Worm (Caenorhabditis elegans): ENCODE data around the gene syx-3.

syx-3 gene

ce11 chrX:5387629-5388028 is 38.7 kb downstream of the syx-3 start:
- TF ChIP-seq sptf-1 (tag; optimal IDR thresholded peaks at IDR 0.05) (no peak), unc-98 (GFP tag; IDR thresholded peaks at IDR 0.05) (no peak), sox-4 (tag; optimal IDR thresholded peaks at IDR 0.05) (peak; percentile 38), ceh-88 (GFP tag; IDR thresholded peaks at IDR 0.05) (no peak), mep-1 (tag; optimal IDR thresholded peaks at IDR 0.05) (peak; percentile 1), nhr-11 (tag; optimal IDR thresholded peaks at IDR 0.05) (peak; percentile 30), nhr-47 (tag; optimal IDR thresholded peaks at IDR 0.05) (peak; percentile 65), tlp-1 (tag; optimal IDR thresholded peaks at IDR 0.05) (no peak), ceh-8 (GFP tag; optimal IDR thresholded peaks at IDR 0.05) (peak; percentile 49), fkh-8 (tag; optimal IDR thresholded peaks at IDR 0.05) (peak; percentile 88), ztf-4 (tag; optimal IDR thresholded peaks at IDR 0.05) (no peak), nhr-19 (GFP tag; conservative IDR thresholded peaks at IDR 0.05) (no peak), lin-14 (GFP tag; optimal IDR thresholded peaks at IDR 0.05) (peak; percentile 53), nhr-71 (tag; optimal IDR thresholded peaks at IDR 0.05) (peak; percentile 74), C34B4.2 (tag; optimal IDR thresholded peaks at IDR 0.05) (no peak), nhr-77 (tag; optimal IDR thresholded peaks at IDR 0.05) (no peak), ama-1 (optimal IDR thresholded peaks at IDR 0.05) (no peak), hlh-4 (tag; optimal IDR thresholded peaks at IDR 0.05) (peak; percentile 86), efl-1 (optimal IDR thresholded peaks at IDR 0.05) (no peak), efl-1 (GFP tag; optimal IDR thresholded peaks at IDR 0.05 in 1 of 2) (peak in 1 of 2 experiments; percentile 33), lsy-2 (tag; optimal IDR thresholded peaks at IDR 0.05) (no peak), skn-1 (tag; optimal IDR thresholded peaks at IDR 0.05) (no peak), elt-2 (tag; optimal IDR thresholded peaks at IDR 0.05) (no peak), lin-39 (tag; optimal IDR thresholded peaks at IDR 0.05) (no peak), nhr-85 (tag) (no peak), lin-35 (GFP tag; optimal IDR thresholded peaks at IDR 0.05) (no peak), vab-15 (tag; optimal IDR thresholded peaks at IDR 0.05) (no peak), rnt-1 (tag; optimal IDR thresholded peaks at IDR 0.05) (no peak), swsn-7 (tag; optimal IDR thresholded peaks at IDR 0.05) (peak; percentile 12)

ce11 chrX:5397300-5397699 is 48.4 kb downstream of the syx-3 start, which contains the start of gene C03F11.2:
TSS of gene C03F11.2 (minus strand) at chrX:5397400.
- no peak for TF ChIP-seq lin-39 (tag; optimal IDR thresholded peaks at IDR 0.05)

ce11 chrX:5400524-5400923 is 51.6 kb downstream of the syx-3 start, which contains the start of gene scav-1:
TSS of gene scav-1 (minus strand) at chrX:5400584.
- TF ChIP-seq Y116A8C.19 (tag; optimal IDR thresholded peaks at IDR 0.05; ENCODE audit: borderline replicate concordance) (no peak), elt-2 (tag; optimal IDR thresholded peaks at IDR 0.05) (peak; percentile 34)

Measured in whole organism, L1 larva.